Fruit fly (Drosophila melanogaster) whole organism, wandering third instar larva: ENCODE data around the gene CG13126.

Experiments
- Abd-B ChIP-seq: fragments of >200 bp; optimal IDR thresholded peaks from 2 replicates; lab custom pipeline; 2017; ENCODE audit warnings: missing biosample characterization, missing genetic modification characterization
- CG32264 ChIP-seq: fragments of 200-800 bp; sonication (Bioruptor generic); optimal IDR thresholded peaks from 2 replicates; lab custom pipeline; 2016; ENCODE audit warnings: missing biosample characterization, missing genetic modification characterization
- CG9705 ChIP-seq: fragments of 200-800 bp; sonication (Bioruptor generic); optimal IDR thresholded peaks from 2 replicates; lab custom pipeline; 2018; ENCODE audit warnings: missing biosample characterization, mild to moderate bottlenecking, missing genetic modification characterization
- CrebA ChIP-seq: fragments of 200-800 bp; sonication (Bioruptor generic); optimal IDR thresholded peaks from 2 replicates; lab custom pipeline; 2016; ENCODE audit warnings: missing biosample characterization, mild to moderate bottlenecking, missing genetic modification characterization, borderline replicate concordance
- Dfd ChIP-seq: fragments of >200 bp; optimal IDR thresholded peaks from 2 replicates; lab custom pipeline; 2017; ENCODE audit warnings: missing biosample characterization, missing genetic modification characterization
- Dif ChIP-seq: fragments of 200-275, 200-300 bp; sonication (Bioruptor generic); optimal IDR thresholded peaks from 2 replicates; lab custom pipeline; 2018; ENCODE audit warnings: missing biosample characterization, missing genetic modification characterization; ENCODE audit not compliant: partially characterized antibody
- GATAd ChIP-seq: sonication (Bioruptor generic); optimal IDR thresholded peaks from 2 replicates; lab custom pipeline; 2016; ENCODE audit warnings: missing biosample characterization, missing genetic modification characterization
- HLH106 ChIP-seq: fragments of 200-800 bp; optimal IDR thresholded peaks from 3 replicates; lab custom pipeline; 2019; ENCODE audit warnings: missing biosample characterization, mild to moderate bottlenecking, missing genetic modification characterization, moderate library complexity
- Hnf4 ChIP-seq: fragments of 200-800 bp; sonication (Bioruptor generic); optimal IDR thresholded peaks from 2 replicates; lab custom pipeline; 2016; ENCODE audit warnings: missing biosample characterization, mild to moderate bottlenecking, missing genetic modification characterization
- Hr78 ChIP-seq: fragments of >200 bp; optimal IDR thresholded peaks from 2 replicates; lab custom pipeline; 2017; ENCODE audit warnings: missing biosample characterization, missing genetic modification characterization
- Hr83 ChIP-seq: fragments of 200-300 bp; sonication (Bioruptor generic); optimal IDR thresholded peaks from 2 replicates; lab custom pipeline; 2016; ENCODE audit warnings: missing biosample characterization, mild to moderate bottlenecking, missing genetic modification characterization, moderate library complexity; ENCODE audit not compliant: poor library complexity, severe bottlenecking
- Jra ChIP-seq: sonication (Bioruptor generic); optimal IDR thresholded peaks from 2 replicates; lab custom pipeline; 2016; ENCODE audit warnings: missing biosample characterization, missing genetic modification characterization
- Mio ChIP-seq: sonication (Bioruptor generic); optimal IDR thresholded peaks from 2 replicates; lab custom pipeline; 2016; ENCODE audit warnings: missing biosample characterization, missing genetic modification characterization
- Myc ChIP-seq: fragments of >200 bp; optimal IDR thresholded peaks from 2 replicates; lab custom pipeline; 2017
- N ChIP-seq: fragments of >200 bp; optimal IDR thresholded peaks from 2 replicates; lab custom pipeline; 2018; ENCODE audit warnings: missing biosample characterization, missing external identifiers, missing genetic modification characterization
- OdsH ChIP-seq: fragments of 200-800 bp; sonication (Bioruptor generic); optimal IDR thresholded peaks from 2 replicates; lab custom pipeline; 2016; ENCODE audit warnings: missing biosample characterization, mild to moderate bottlenecking, missing genetic modification characterization
- Rel ChIP-seq, 2 experiments: fragments of 200-800 bp; sonication (Bioruptor generic) in 1 of 2; optimal IDR thresholded peaks; 2 replicates in 1 of 2; 3 replicates in 1 of 2; lab custom pipeline; 2016 to 2019; ENCODE audit warnings: mild to moderate bottlenecking in 2 of 2, missing biosample characterization in 2 of 2, missing genetic modification characterization in 2 of 2, moderate library complexity in 1 of 2
- Sp1 ChIP-seq: fragments of 200-800 bp; sonication (Bioruptor generic); optimal IDR thresholded peaks from 3 replicates; lab custom pipeline; 2019; ENCODE audit warnings: missing biosample characterization, mild to moderate bottlenecking, missing genetic modification characterization, moderate library complexity
- Vsx2 ChIP-seq: fragments of 200-300, 225-300 bp; sonication (Bioruptor generic); optimal IDR thresholded peaks from 2 replicates; lab custom pipeline; 2018; ENCODE audit warnings: missing biosample characterization, missing genetic modification characterization; ENCODE audit not compliant: partially characterized antibody
- br ChIP-seq: fragments of 200-800 bp; sonication (Bioruptor generic); optimal IDR thresholded peaks from 2 replicates; lab custom pipeline; 2016; ENCODE audit warnings: missing biosample characterization, missing genetic modification characterization
- brk ChIP-seq: fragments of 200-800 bp; sonication (Bioruptor generic); optimal IDR thresholded peaks from 2 replicates; lab custom pipeline; 2016; ENCODE audit warnings: missing biosample characterization, mild to moderate bottlenecking, missing genetic modification characterization
- dl ChIP-seq, 2 experiments: fragments of 175-275, 200-275 bp in 1 of 2; fragments of 200-275 bp in 1 of 2; sonication (Bioruptor generic); optimal IDR thresholded peaks; lab custom pipeline; 2018; ENCODE audit warnings: mild to moderate bottlenecking in 2 of 2, missing biosample characterization in 2 of 2, missing genetic modification characterization in 2 of 2, moderate library complexity in 2 of 2; ENCODE audit not compliant: partially characterized antibody in 2 of 2, insufficient read depth in 1 of 2
- dmrt93B ChIP-seq: fragments of 200-800 bp; sonication (Bioruptor generic); optimal IDR thresholded peaks from 2 replicates; lab custom pipeline; 2018; ENCODE audit warnings: missing biosample characterization, mild to moderate bottlenecking, missing genetic modification characterization
- dsf ChIP-seq: sonication (Bioruptor generic); optimal IDR thresholded peaks from 2 replicates; lab custom pipeline; 2016; ENCODE audit warnings: missing biosample characterization, missing genetic modification characterization, borderline replicate concordance
- ey ChIP-seq: fragments of 200-800 bp; sonication (Bioruptor generic); optimal IDR thresholded peaks from 2 replicates; lab custom pipeline; 2016; ENCODE audit warnings: missing biosample characterization, missing genetic modification characterization
- foxo ChIP-seq, 2 experiments: fragments of 200-800 bp; sonication (Bioruptor generic); optimal IDR thresholded peaks; 2 replicates in 1 of 2; 3 replicates in 1 of 2; lab custom pipeline; 2016 to 2017; ENCODE audit warnings: missing biosample characterization in 2 of 2, missing genetic modification characterization in 2 of 2
- fru ChIP-seq: fragments of 200-800 bp; sonication (Bioruptor generic); optimal IDR thresholded peaks from 3 replicates; lab custom pipeline; 2016; ENCODE audit warnings: missing biosample characterization, mild to moderate bottlenecking, missing genetic modification characterization
- h ChIP-seq: fragments of 200-800 bp; sonication (Bioruptor generic); optimal IDR thresholded peaks from 3 replicates; lab custom pipeline; 2016; ENCODE audit warnings: missing biosample characterization, mild to moderate bottlenecking, missing genetic modification characterization
- jim ChIP-seq: fragments of 175-275, 200-325 bp; sonication (Bioruptor generic); optimal IDR thresholded peaks from 2 replicates; lab custom pipeline; 2016; ENCODE audit warnings: missing biosample characterization, mild to moderate bottlenecking, missing genetic modification characterization
- lola ChIP-seq: fragments of >200 bp; optimal IDR thresholded peaks from 2 replicates; lab custom pipeline; 2017; ENCODE audit warnings: missing biosample characterization, missing genetic modification characterization
- pan ChIP-seq: fragments of >200 bp; optimal IDR thresholded peaks from 2 replicates; lab custom pipeline; 2017
- psq ChIP-seq: fragments of 200-800 bp; sonication (Bioruptor generic); optimal IDR thresholded peaks from 3 replicates; lab custom pipeline; 2017; ENCODE audit warnings: missing biosample characterization, mild to moderate bottlenecking, missing genetic modification characterization, moderate library complexity
- rgr ChIP-seq: fragments of 200-800 bp; sonication (Bioruptor generic); optimal IDR thresholded peaks from 3 replicates; lab custom pipeline; 2016; ENCODE audit warnings: missing biosample characterization, mild to moderate bottlenecking, missing genetic modification characterization
- sage ChIP-seq: fragments of 200-800 bp; sonication (Bioruptor generic); optimal IDR thresholded peaks from 2 replicates; lab custom pipeline; 2016; ENCODE audit warnings: missing biosample characterization, mild to moderate bottlenecking, missing genetic modification characterization
- sv ChIP-seq: fragments of 200-800 bp; sonication (Bioruptor generic); optimal IDR thresholded peaks from 3 replicates; lab custom pipeline; 2016; ENCODE audit warnings: missing biosample characterization, missing genetic modification characterization
- tai ChIP-seq: sonication (Bioruptor generic); optimal IDR thresholded peaks from 2 replicates; lab custom pipeline; 2016; ENCODE audit warnings: missing biosample characterization, missing genetic modification characterization
- usp ChIP-seq: fragments of >200 bp; optimal IDR thresholded peaks from 2 replicates; lab custom pipeline; 2017; ENCODE audit warnings: missing biosample characterization, missing genetic modification characterization
- woc ChIP-seq: sonication (Bioruptor generic); optimal IDR thresholded peaks from 2 replicates; lab custom pipeline; 2016; ENCODE audit warnings: missing biosample characterization, mild to moderate bottlenecking, missing genetic modification characterization

Gene CG13126

DNA sequence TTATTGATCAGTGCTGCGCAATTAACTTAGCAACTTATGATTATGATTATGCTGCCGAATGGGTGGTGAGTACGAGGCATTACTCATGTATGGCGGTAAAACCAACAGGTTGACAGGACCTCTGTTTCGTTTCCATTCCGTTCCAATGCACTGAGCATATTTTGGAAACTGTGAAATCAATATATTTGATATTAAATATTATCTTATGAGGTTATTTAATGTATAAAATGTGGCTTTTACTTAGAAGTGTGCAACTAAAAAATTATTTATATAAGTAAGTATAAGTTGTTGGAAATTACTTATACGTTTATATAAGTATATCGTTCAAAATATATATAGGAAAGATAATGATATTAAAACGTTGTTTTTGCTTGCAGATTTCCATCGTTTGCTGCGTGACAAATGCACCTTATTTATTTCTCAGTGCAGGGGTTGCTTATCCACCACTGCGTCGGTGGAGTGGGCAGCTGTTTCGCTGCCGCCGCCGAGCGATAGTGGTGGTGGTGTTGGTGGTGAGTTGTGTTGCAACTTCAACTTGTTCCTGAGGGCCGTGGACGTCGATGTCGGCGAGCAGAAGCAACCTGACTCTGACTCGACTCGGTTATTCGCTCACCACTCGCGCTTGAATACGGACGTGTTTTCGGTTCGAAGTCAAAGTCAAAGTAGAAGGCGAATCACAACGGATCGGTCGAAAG lies 30.2 kb upstream of the CG13126 start, which contains the start of gene bib:
bib (plus strand) TSS at position 568 of the 695 bp plus-strand sequence.
- peak; percentile 88 for TF ChIP-seq HLH106
- peak; percentile 73 for TF ChIP-seq ey (GFP tag; lab: Kevin White, UChicago)
- TF ChIP-seq Dfd (GFP tag; lab: Kevin White, UChicago): no peak
- TF ChIP-seq Myc: no peak
- peak; percentile 59 for TF ChIP-seq Vsx2
- TF ChIP-seq foxo (GFP tag; optimal IDR thresholded peaks at IDR 0.05; lab: Kevin White, UChicago): peak in 1 of 2 experiments; percentile 90
- TF ChIP-seq Dif (GFP tag; lab: Kevin White, UChicago): peak; percentile 66
- TF ChIP-seq br (GFP tag; lab: Kevin White, UChicago): peak; percentile 52
- TF ChIP-seq dmrt93B (GFP tag; lab: Kevin White, UChicago): peak; percentile 80
- peak; percentile 70 for TF ChIP-seq Hnf4 (GFP tag; lab: Kevin White, UChicago)
- peak; percentile 84 for TF ChIP-seq tai (GFP tag; lab: Kevin White, UChicago)
- peak; percentile 72 for TF ChIP-seq sv (GFP tag; lab: Kevin White, UChicago)
- no peak for TF ChIP-seq Hr78 (GFP tag; lab: Kevin White, UChicago)
- no peak for TF ChIP-seq Mio (GFP tag; lab: Kevin White, UChicago)
- peak; percentile 53 for TF ChIP-seq woc (GFP tag; lab: Kevin White, UChicago)
- peak; percentile 81 for TF ChIP-seq h (GFP tag; lab: Kevin White, UChicago)
- no peak for TF ChIP-seq Abd-B (GFP tag; lab: Kevin White, UChicago)
- peak; percentile 88 for TF ChIP-seq psq
- TF ChIP-seq Rel (GFP tag; optimal IDR thresholded peaks at IDR 0.05; lab: Kevin White, UChicago): peak; percentile 79
- TF ChIP-seq Rel (tag; optimal IDR thresholded peaks at IDR 0.05; lab: Kevin White, UChicago): peak; percentile 42
- no peak for TF ChIP-seq N
- TF ChIP-seq OdsH (GFP tag; lab: Kevin White, UChicago): peak; percentile 89
- no peak for TF ChIP-seq dl (GFP tag; optimal IDR thresholded peaks at IDR 0.05; lab: Kevin White, UChicago; ENCODE audit: insufficient read depth in 1 of 2, partially characterized antibody in 2 of 2)
- no peak for TF ChIP-seq jim (GFP tag; lab: Kevin White, UChicago)
- no peak for TF ChIP-seq usp (GFP tag; lab: Kevin White, UChicago)
- peak; percentile 90 for TF ChIP-seq Sp1 (GFP tag; lab: Kevin White, UChicago)
- TF ChIP-seq lola (GFP tag; lab: Kevin White, UChicago): no peak
- peak; percentile 66 for TF ChIP-seq CrebA (GFP tag; lab: Kevin White, UChicago)
- peak; percentile 85 for TF ChIP-seq brk (GFP tag; lab: Kevin White, UChicago)
- TF ChIP-seq GATAd (GFP tag; lab: Kevin White, UChicago): no peak
- peak; percentile 86 for TF ChIP-seq rgr (GFP tag; lab: Kevin White, UChicago)
- TF ChIP-seq Jra (GFP tag; lab: Kevin White, UChicago): peak; percentile 17
- peak; percentile 78 for TF ChIP-seq sage (GFP tag; lab: Kevin White, UChicago)
- TF ChIP-seq dsf: peak; percentile 15
- no peak for TF ChIP-seq CG32264
- TF ChIP-seq fru (GFP tag; lab: Kevin White, UChicago): peak; percentile 86
- peak; percentile 48 for TF ChIP-seq Hr83 (GFP tag; lab: Kevin White, UChicago)
- no peak for TF ChIP-seq pan
- peak; percentile 57 for TF ChIP-seq CG9705 (GFP tag; lab: Kevin White, UChicago)

- peak; percentile 76 for TF ChIP-seq dmrt93B (GFP tag; lab: Kevin White, UChicago)
- TF ChIP-seq sage (GFP tag; lab: Kevin White, UChicago): no peak
- TF ChIP-seq HLH106: peak; percentile 90
- peak; percentile 70 for TF ChIP-seq ey (GFP tag; lab: Kevin White, UChicago)
- peak; percentile 29 for TF ChIP-seq woc (GFP tag; lab: Kevin White, UChicago)
- peak; percentile 51 for TF ChIP-seq brk (GFP tag; lab: Kevin White, UChicago)
- peak; percentile 79 for TF ChIP-seq OdsH (GFP tag; lab: Kevin White, UChicago)
- peak; percentile 13 for TF ChIP-seq br (GFP tag; lab: Kevin White, UChicago)
- peak; percentile 70 for TF ChIP-seq psq
- TF ChIP-seq Abd-B (GFP tag; lab: Kevin White, UChicago): no peak
- peak; percentile 91 for TF ChIP-seq Sp1 (GFP tag; lab: Kevin White, UChicago)
- TF ChIP-seq h (GFP tag; lab: Kevin White, UChicago): peak; percentile 87
- TF ChIP-seq Dfd (GFP tag; lab: Kevin White, UChicago): no peak
- TF ChIP-seq fru (GFP tag; lab: Kevin White, UChicago): peak; percentile 92
- TF ChIP-seq Hnf4 (GFP tag; lab: Kevin White, UChicago): peak; percentile 35
- no peak for TF ChIP-seq Rel (GFP tag; optimal IDR thresholded peaks at IDR 0.05; lab: Kevin White, UChicago)
- peak; percentile 51 for TF ChIP-seq Rel (tag; optimal IDR thresholded peaks at IDR 0.05; lab: Kevin White, UChicago)
- peak; percentile 61 for TF ChIP-seq CG9705 (GFP tag; lab: Kevin White, UChicago)
- no peak for TF ChIP-seq usp (GFP tag; lab: Kevin White, UChicago)
- peak in 1 of 2 experiments; percentile 87 for TF ChIP-seq foxo (GFP tag; optimal IDR thresholded peaks at IDR 0.05; lab: Kevin White, UChicago)
- TF ChIP-seq rgr (GFP tag; lab: Kevin White, UChicago): peak; percentile 72
- no peak for TF ChIP-seq lola (GFP tag; lab: Kevin White, UChicago)
- TF ChIP-seq Jra (GFP tag; lab: Kevin White, UChicago): peak; percentile 23
Measured at dm6 chr2L:9982516-9982915, 28.5 kb upstream of the CG13126 start.
